Worm (Caenorhabditis elegans) whole organism, late embryonic: ENCODE results near the gene clec-227.

Experiments used
- C08G9.2 ChIP-seq: sonication (generic microtip); optimal IDR thresholded peaks from 2 replicates; lab custom pipeline; 2016; ENCODE audit warnings: mild to moderate bottlenecking, missing genetic modification characterization, moderate library complexity, missing compliant biosample characterization
- C38D4.7 ChIP-seq: fragments of 200-800 bp; sonication (Bioruptor generic); optimal IDR thresholded peaks from 2 replicates; lab custom pipeline; 2018; ENCODE audit warnings: mild to moderate bottlenecking, missing genetic modification characterization, moderate library complexity, missing compliant biosample characterization
- K02D7.2 ChIP-seq: sonication (generic microtip); optimal IDR thresholded peaks from 2 replicates; lab custom pipeline; 2017; ENCODE audit warnings: mild to moderate bottlenecking, missing genetic modification characterization, missing compliant biosample characterization
- K09A11.1 ChIP-seq: sonication (generic microtip); optimal IDR thresholded peaks from 2 replicates; lab custom pipeline; 2017; ENCODE audit warnings: antibody characterized with exemption, mild to moderate bottlenecking, missing genetic modification characterization, missing compliant biosample characterization; ENCODE audit not compliant: insufficient read depth
- ceh-14 ChIP-seq: sonication (generic microtip); optimal IDR thresholded peaks from 2 replicates; lab custom pipeline; 2016; ENCODE audit warnings: missing genotype, missing genetic modification characterization, missing compliant biosample characterization
- ceh-18 ChIP-seq: sonication (generic microtip); optimal IDR thresholded peaks from 2 replicates; lab custom pipeline; 2016; ENCODE audit warnings: missing genetic modification characterization, missing compliant biosample characterization
- ceh-2 ChIP-seq: sonication (generic microtip); optimal IDR thresholded peaks from 2 replicates; lab custom pipeline; 2016; ENCODE audit warnings: missing genotype, missing genetic modification characterization, missing compliant biosample characterization
- ceh-22 ChIP-seq: sonication (generic microtip); optimal IDR thresholded peaks from 2 replicates; lab custom pipeline; 2017; ENCODE audit warnings: missing biosample characterization, missing genetic modification characterization
- ceh-24 ChIP-seq: sonication (generic microtip); optimal IDR thresholded peaks from 2 replicates; lab custom pipeline; 2016; ENCODE audit warnings: mild to moderate bottlenecking, missing genetic modification characterization, missing compliant biosample characterization
- ceh-30 ChIP-seq: fragments of 150-350 bp; optimal IDR thresholded peaks from 2 replicates; lab custom pipeline; 2014; ENCODE audit warnings: missing biosample characterization, missing genetic modification characterization
- ceh-31 ChIP-seq: sonication (generic microtip); optimal IDR thresholded peaks from 2 replicates; lab custom pipeline; 2016; ENCODE audit warnings: missing genetic modification characterization, missing compliant biosample characterization
- ceh-45 ChIP-seq: fragments of 200-800 bp; sonication (Bioruptor generic); IDR thresholded peaks from 2 replicates; pipeline ENCODE4 v1.3.6; 2022; ENCODE audit warnings: missing genetic modification reagents, missing genetic modification characterization, missing compliant biosample characterization
- ceh-9 ChIP-seq: sonication (generic microtip); optimal IDR thresholded peaks from 2 replicates; lab custom pipeline; 2016; ENCODE audit warnings: mild to moderate bottlenecking, missing genetic modification characterization, inconsistent platforms, missing compliant biosample characterization
- dmd-4 ChIP-seq: sonication (generic microtip); optimal IDR thresholded peaks from 2 replicates; lab custom pipeline; 2016; ENCODE audit warnings: borderline replicate concordance, missing genetic modification characterization, missing compliant biosample characterization
- elt-2 ChIP-seq: sonication (generic microtip); optimal IDR thresholded peaks from 2 replicates; lab custom pipeline; 2016; ENCODE audit warnings: missing genetic modification reagents, missing genetic modification characterization, missing compliant biosample characterization
- elt-4 ChIP-seq: sonication (generic microtip); optimal IDR thresholded peaks from 2 replicates; lab custom pipeline; 2016; ENCODE audit warnings: missing genetic modification characterization, missing compliant biosample characterization
- fkh-10 ChIP-seq: fragments of 150-350 bp; optimal IDR thresholded peaks from 2 replicates; lab custom pipeline; 2014; ENCODE audit warnings: missing biosample characterization, missing genetic modification reagents, missing genetic modification characterization
- fkh-6 ChIP-seq: sonication (generic microtip); optimal IDR thresholded peaks from 2 replicates; lab custom pipeline; 2016; ENCODE audit warnings: missing genetic modification characterization, missing compliant biosample characterization
- hlh-13 ChIP-seq: fragments of 200-800 bp; sonication (Bioruptor generic); optimal IDR thresholded peaks from 2 replicates; lab custom pipeline; 2018; ENCODE audit warnings: mild to moderate bottlenecking, missing genetic modification characterization, missing compliant biosample characterization
- hlh-6 ChIP-seq: sonication (generic microtip); optimal IDR thresholded peaks from 2 replicates; lab custom pipeline; 2016; ENCODE audit warnings: missing genotype, missing genetic modification characterization, missing compliant biosample characterization
- hlh-8 ChIP-seq: sonication (generic microtip); optimal IDR thresholded peaks from 2 replicates; lab custom pipeline; 2016; ENCODE audit warnings: missing genotype, missing genetic modification characterization, missing compliant biosample characterization
- madf-2 ChIP-seq: sonication (generic microtip); optimal IDR thresholded peaks from 2 replicates; lab custom pipeline; 2017; ENCODE audit warnings: missing genetic modification characterization, missing compliant biosample characterization
- mec-3 ChIP-seq: sonication (generic microtip); optimal IDR thresholded peaks from 2 replicates; lab custom pipeline; 2016; ENCODE audit warnings: borderline replicate concordance, missing genetic modification characterization, missing compliant biosample characterization
- nfya-1 ChIP-seq: sonication (generic microtip); optimal IDR thresholded peaks from 2 replicates; lab custom pipeline; 2017; ENCODE audit warnings: missing genetic modification characterization, mild to moderate bottlenecking, missing compliant biosample characterization, antibody characterized with exemption, moderate library complexity
- npax-4 ChIP-seq: sonication (generic microtip); optimal IDR thresholded peaks from 2 replicates; lab custom pipeline; 2016; ENCODE audit warnings: missing genetic modification characterization, missing compliant biosample characterization
- rnt-1 ChIP-seq: sonication (generic microtip); optimal IDR thresholded peaks from 2 replicates; lab custom pipeline; 2016; ENCODE audit warnings: missing genetic modification characterization, missing compliant biosample characterization
- sdc-2 ChIP-seq: sonication (generic microtip); optimal IDR thresholded peaks from 2 replicates; lab custom pipeline; 2016; ENCODE audit warnings: missing genotype, missing genetic modification characterization, missing compliant biosample characterization
- sox-4 ChIP-seq: sonication (generic microtip); optimal IDR thresholded peaks from 2 replicates; lab custom pipeline; 2017; ENCODE audit warnings: mild to moderate bottlenecking, missing genetic modification characterization, inconsistent platforms, missing compliant biosample characterization
- ttx-3 ChIP-seq: sonication (generic microtip); optimal IDR thresholded peaks from 2 replicates; lab custom pipeline; 2016; ENCODE audit warnings: missing genetic modification reagents, missing genetic modification characterization, missing compliant biosample characterization
- unc-3 ChIP-seq, 2 experiments: fragments of 200-800 bp in 1 of 2; sonication (Bioruptor generic) in 1 of 2; sonication (generic microtip) in 1 of 2; conservative IDR thresholded peaks in 1 of 2; optimal IDR thresholded peaks in 1 of 2; 2 replicates each; pipeline versions ENCODE4 v1.3.6 to Lab custom; 2016 to 2022; ENCODE audit warnings: missing compliant biosample characterization in 2 of 2, missing genetic modification characterization in 2 of 2, missing genetic modification reagents in 1 of 2
- unc-42 ChIP-seq: sonication (generic microtip); optimal IDR thresholded peaks from 2 replicates; lab custom pipeline; 2016; ENCODE audit warnings: missing genotype, missing genetic modification characterization, missing compliant biosample characterization
- unc-86 ChIP-seq: sonication (generic microtip); optimal IDR thresholded peaks from 2 replicates; lab custom pipeline; 2016; ENCODE audit warnings: missing genetic modification characterization, missing compliant biosample characterization
- zip-5 ChIP-seq: sonication (generic microtip); optimal IDR thresholded peaks from 2 replicates; lab custom pipeline; 2016; ENCODE audit warnings: missing genetic modification characterization, missing compliant biosample characterization
- ztf-16 ChIP-seq: sonication (generic microtip); optimal IDR thresholded peaks from 2 replicates; lab custom pipeline; 2017; ENCODE audit warnings: missing genetic modification characterization, missing compliant biosample characterization

The clec-227 gene

ce11 chrV:14468196-14468874, 4.0 kb upstream of the clec-227 start, which contains the start of gene srz-97:
Gene srz-97 (minus strand): TSS chrV:14468246.
- TF ChIP-seq npax-4 (no peak), K02D7.2 (tag; lab: Kevin White, UChicago) (no peak), fkh-6 (tag; lab: Kevin White, UChicago) (no peak), unc-42 (no peak), ceh-14 (tag; lab: Kevin White, UChicago) (no peak), ceh-22 (no peak), mec-3 (tag; lab: Kevin White, UChicago) (no peak), C38D4.7 (GFP tag; lab: Kevin White, UChicago) (no peak), elt-2 (no peak), ceh-31 (no peak), ceh-18 (tag; lab: Kevin White, UChicago) (no peak), rnt-1 (tag; lab: Kevin White, UChicago) (no peak), hlh-8 (tag; lab: Kevin White, UChicago) (no peak), nfya-1 (tag; lab: Kevin White, UChicago) (no peak), fkh-10 (no peak), ceh-9 (tag; lab: Kevin White, UChicago) (no peak), sdc-2 (no peak), ceh-45 (GFP tag; lab: Robert Waterston, UW) (no peak)

- TF ChIP-seq C08G9.2 (tag; lab: Kevin White, UChicago): no peak
- TF ChIP-seq ceh-45 (GFP tag; lab: Robert Waterston, UW): no peak
- no peak for TF ChIP-seq ceh-24 (tag; lab: Kevin White, UChicago)
- no peak for TF ChIP-seq mec-3 (tag; lab: Kevin White, UChicago)
- TF ChIP-seq K09A11.1: no peak
- no peak for TF ChIP-seq unc-3 (GFP tag; conservative IDR thresholded peaks at IDR 0.05; lab: Robert Waterston, UW)
- TF ChIP-seq unc-3 (tag; optimal IDR thresholded peaks at IDR 0.05; lab: Kevin White, UChicago): no peak
- TF ChIP-seq ceh-2 (tag; lab: Kevin White, UChicago): no peak
- TF ChIP-seq dmd-4: no peak
- no peak for TF ChIP-seq sox-4
- TF ChIP-seq ceh-22: no peak
- no peak for TF ChIP-seq nfya-1 (tag; lab: Kevin White, UChicago)
- TF ChIP-seq ztf-16: no peak
- TF ChIP-seq madf-2 (tag; lab: Kevin White, UChicago): no peak
Measured at ce11 chrV:14468931-14469330, 3.4 kb upstream of the clec-227 start, which contains the start of gene clec-57. Gene clec-57 (plus strand): TSS chrV:14469231.

- TF ChIP-seq zip-5: no peak
- TF ChIP-seq npax-4: no peak
- TF ChIP-seq hlh-13 (GFP tag; lab: Kevin White, UChicago): no peak
- no peak for TF ChIP-seq ceh-2 (tag; lab: Kevin White, UChicago)
- no peak for TF ChIP-seq unc-86 (tag; lab: Kevin White, UChicago)
- TF ChIP-seq ttx-3 (tag; lab: Kevin White, UChicago): no peak
- TF ChIP-seq ceh-30 (tag; lab: Kevin White, UChicago): no peak
- TF ChIP-seq K09A11.1: no peak
- TF ChIP-seq hlh-6 (tag; lab: Kevin White, UChicago): no peak
- no peak for TF ChIP-seq nfya-1 (tag; lab: Kevin White, UChicago)
Measured at ce11 chrV:14474099-14474498, 1.8 kb downstream of the clec-227 start, which contains the start of gene clec-56. Gene clec-56 (plus strand): TSS chrV:14474399.

- no peak for TF ChIP-seq elt-4
Measured at ce11 chrV:14476680-14477079, 4.4 kb downstream of the clec-227 start, which contains the start of gene clec-54. Gene clec-54 (plus strand): TSS chrV:14476903.
